Worm (Caenorhabditis elegans) whole organism, L4/young adult: Measurements from ENCODE around the gene fbxa-174.

Experiments
- W03F9.2 ChIP-seq: fragments of 150-350 bp; optimal IDR thresholded peaks from 2 replicates; lab custom pipeline; 2014; ENCODE audit warnings: missing biosample characterization, missing genetic modification characterization
- dao-5 ChIP-seq: sonication (generic microtip); optimal IDR thresholded peaks from 2 replicates; lab custom pipeline; 2016; ENCODE audit warnings: missing genotype, missing genetic modification characterization, moderate library complexity, missing compliant biosample characterization
- him-1 ChIP-seq: sonication (generic microtip); optimal IDR thresholded peaks from 2 replicates; lab custom pipeline; 2016; ENCODE audit warnings: missing genotype, missing genetic modification reagents, missing genetic modification characterization, missing compliant biosample characterization

ce11 chrV:17558946-17559345 lies 669 bp upstream of the fbxa-174 start, which contains the start of gene fbxa-172:
- no peak for TF ChIP-seq W03F9.2
- TF ChIP-seq dao-5: no peak
- no peak for TF ChIP-seq him-1 (tag; lab: Kevin White, UChicago)
